Worm (Caenorhabditis elegans): Measurements from ENCODE around the gene lgc-11.

DNA sequence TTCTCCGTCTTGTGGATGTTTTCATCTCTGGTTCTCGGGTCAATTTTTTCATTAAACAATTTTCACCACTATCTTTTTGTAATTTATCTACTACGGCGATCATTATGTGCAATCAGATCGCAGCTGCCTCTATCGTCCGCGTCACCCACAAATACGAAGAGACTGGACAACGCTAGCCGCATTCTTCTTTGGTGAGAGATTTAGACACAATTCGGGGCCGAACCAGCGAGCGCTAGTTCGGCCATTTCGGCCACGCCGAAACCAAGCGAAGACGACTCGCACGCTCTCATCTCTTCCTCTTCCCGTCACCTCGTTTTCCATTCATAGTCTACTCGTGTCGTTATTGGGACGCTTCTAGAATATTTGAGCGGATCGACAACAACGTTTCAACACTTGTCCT, 20.7 kb downstream of the lgc-11 start, which contains the start of gene gly-12:
- peak in 1 of 2 experiments; percentile 40 for TF ChIP-seq lsy-2 (tag; optimal IDR thresholded peaks at IDR 0.05)
- TF ChIP-seq nhr-77 (tag; optimal IDR thresholded peaks at IDR 0.05), result no peak
- TF ChIP-seq nhr-12 (tag; optimal IDR thresholded peaks at IDR 0.05), result no peak
- no peak for TF ChIP-seq nhr-25 (tag; optimal IDR thresholded peaks at IDR 0.05)
- TF ChIP-seq zag-1 (tag; optimal IDR thresholded peaks at IDR 0.05), result no peak
- TF ChIP-seq sma-9 (GFP tag; optimal IDR thresholded peaks at IDR 0.05), result peak; percentile 62
- no peak for TF ChIP-seq sma-9 (tag; optimal IDR thresholded peaks at IDR 0.05)
- no peak for TF ChIP-seq mbf-1 (tag; optimal IDR thresholded peaks at IDR 0.05)
- no peak for TF ChIP-seq F13H6.1 (tag; optimal IDR thresholded peaks at IDR 0.05)
- no peak for TF ChIP-seq snpc-4 (tag; optimal IDR thresholded peaks at IDR 0.05)
- no peak for TF ChIP-seq egl-27 (tag; optimal IDR thresholded peaks at IDR 0.05)
- TF ChIP-seq unc-39 (tag; optimal IDR thresholded peaks at IDR 0.05), result no peak
